Worm (Caenorhabditis elegans) whole organism, mixed stage, embryonic: ENCODE data around the gene enu-3.6.

ENCODE experiments used
- M03D4.4 ChIP-seq: sonication (generic microtip); optimal IDR thresholded peaks from 2 replicates; lab custom pipeline; 2017; ENCODE audit warnings: mild to moderate bottlenecking, missing genetic modification characterization, missing compliant biosample characterization
- bed-3 ChIP-seq: fragments of 200-800 bp; sonication (Bioruptor generic); optimal IDR thresholded peaks from 3 replicates; lab custom pipeline; 2018; ENCODE audit warnings: mild to moderate bottlenecking, missing genetic modification characterization, moderate library complexity, missing compliant biosample characterization
- ceh-39 ChIP-seq: fragments of 150-350 bp; optimal IDR thresholded peaks from 2 replicates; lab custom pipeline; 2014; ENCODE audit warnings: missing biosample characterization, missing genetic modification characterization
- ceh-43 ChIP-seq: fragments of 200-800 bp; sonication (Bioruptor generic); optimal IDR thresholded peaks from 2 replicates; lab custom pipeline; 2018; ENCODE audit warnings: mild to moderate bottlenecking, missing genetic modification characterization, moderate library complexity, missing compliant biosample characterization
- ceh-83 ChIP-seq: fragments of 200-800 bp; sonication (Bioruptor generic); optimal IDR thresholded peaks from 2 replicates; lab custom pipeline; 2018; ENCODE audit warnings: mild to moderate bottlenecking, missing genetic modification characterization, missing compliant biosample characterization
- ces-1 ChIP-seq: fragments of 150-350 bp; optimal IDR thresholded peaks from 2 replicates; lab custom pipeline; 2014; ENCODE audit warnings: missing biosample characterization, missing genetic modification reagents, missing genetic modification characterization
- cnd-1 ChIP-seq: fragments of 200-800 bp; sonication (Bioruptor generic); optimal IDR thresholded peaks from 2 replicates; lab custom pipeline; 2018; ENCODE audit warnings: mild to moderate bottlenecking, missing genetic modification characterization, missing compliant biosample characterization
- drap-1 ChIP-seq: fragments of 200-800 bp; sonication (Bioruptor generic); optimal IDR thresholded peaks from 3 replicates; lab custom pipeline; 2018; ENCODE audit warnings: mild to moderate bottlenecking, missing genetic modification characterization, missing compliant biosample characterization
- elt-1 ChIP-seq: sonication (generic microtip); optimal IDR thresholded peaks from 2 replicates; lab custom pipeline; 2017; ENCODE audit warnings: missing genetic modification characterization, mild to moderate bottlenecking, missing compliant biosample characterization, antibody characterized with exemption, moderate library complexity, borderline replicate concordance; ENCODE audit not compliant: insufficient read depth
- elt-3 ChIP-seq: fragments of 150-350 bp; optimal IDR thresholded peaks from 2 replicates; lab custom pipeline; 2014; ENCODE audit warnings: missing biosample characterization, missing genetic modification characterization
- flh-1 ChIP-seq: fragments of 200-800 bp; sonication (Bioruptor generic); optimal IDR thresholded peaks from 2 replicates; lab custom pipeline; 2018; ENCODE audit warnings: mild to moderate bottlenecking, missing genetic modification characterization, moderate library complexity, missing compliant biosample characterization
- ham-2 ChIP-seq: fragments of 200-800 bp; sonication (Bioruptor generic); optimal IDR thresholded peaks from 2 replicates; lab custom pipeline; 2018; ENCODE audit warnings: mild to moderate bottlenecking, missing genetic modification characterization, missing compliant biosample characterization
- hlh-1 ChIP-seq: fragments of 150-350 bp; optimal IDR thresholded peaks from 2 replicates; lab custom pipeline; 2014; ENCODE audit warnings: missing biosample characterization, missing genetic modification reagents, missing genetic modification characterization
- lin-13 ChIP-seq: fragments of 150-350 bp; optimal IDR thresholded peaks from 2 replicates; lab custom pipeline; 2014; ENCODE audit warnings: missing biosample characterization, missing genetic modification characterization
- lin-32 ChIP-seq: fragments of 200-800 bp; sonication (Bioruptor generic); optimal IDR thresholded peaks from 2 replicates; lab custom pipeline; 2018; ENCODE audit warnings: mild to moderate bottlenecking, missing genetic modification characterization, missing compliant biosample characterization
- lsy-2 ChIP-seq: fragments of 150-350 bp; optimal IDR thresholded peaks from 2 replicates; lab custom pipeline; 2014; ENCODE audit warnings: missing biosample characterization, missing genetic modification characterization
- mep-1 ChIP-seq: fragments of 150-350 bp; optimal IDR thresholded peaks from 2 replicates; lab custom pipeline; 2017; ENCODE audit warnings: missing biosample characterization, missing genetic modification reagents, missing genetic modification characterization, inconsistent platforms
- mls-2 ChIP-seq: sonication (generic microtip); optimal IDR thresholded peaks from 2 replicates; lab custom pipeline; 2016; ENCODE audit warnings: mild to moderate bottlenecking, missing genetic modification characterization, moderate library complexity, missing compliant biosample characterization
- nhr-12 ChIP-seq: fragments of 150-350 bp; optimal IDR thresholded peaks from 2 replicates; lab custom pipeline; 2014; ENCODE audit warnings: missing biosample characterization, missing genetic modification characterization
- nhr-2 ChIP-seq: fragments of 150-350 bp; optimal IDR thresholded peaks from 2 replicates; lab custom pipeline; 2014; ENCODE audit warnings: missing biosample characterization, missing genetic modification characterization
- nhr-237 ChIP-seq: fragments of 150-350 bp; optimal IDR thresholded peaks from 2 replicates; lab custom pipeline; 2014; ENCODE audit warnings: missing biosample characterization, missing genetic modification characterization
- nhr-28 ChIP-seq: fragments of 150-350 bp; optimal IDR thresholded peaks from 2 replicates; lab custom pipeline; 2014; ENCODE audit warnings: missing biosample characterization, missing genetic modification characterization
- nhr-76 ChIP-seq: sonication (generic microtip); optimal IDR thresholded peaks from 2 replicates; lab custom pipeline; 2017; ENCODE audit warnings: missing biosample characterization, missing genetic modification characterization
- pha-4 ChIP-seq: fragments of 150-350 bp; optimal IDR thresholded peaks from 2 replicates; lab custom pipeline; 2018; ENCODE audit warnings: missing biosample characterization, missing genetic modification reagents, missing genetic modification characterization
- sem-2 ChIP-seq: fragments of 200-800 bp; sonication (Bioruptor generic); optimal IDR thresholded peaks from 2 replicates; lab custom pipeline; 2018; ENCODE audit warnings: mild to moderate bottlenecking, missing genetic modification characterization, missing compliant biosample characterization
- snpc-4 ChIP-seq: fragments of 150-350 bp; optimal IDR thresholded peaks from 2 replicates; lab custom pipeline; 2014; ENCODE audit warnings: missing biosample characterization, missing genetic modification characterization
- sptf-1 ChIP-seq: sonication (generic microtip); optimal IDR thresholded peaks from 2 replicates; lab custom pipeline; 2017; ENCODE audit warnings: mild to moderate bottlenecking, missing genetic modification characterization, moderate library complexity, missing compliant biosample characterization
- tbx-8 ChIP-seq: fragments of 200-800 bp; sonication (Bioruptor generic); optimal IDR thresholded peaks from 2 replicates; lab custom pipeline; 2018; ENCODE audit warnings: mild to moderate bottlenecking, missing genetic modification characterization, moderate library complexity, missing compliant biosample characterization
- unc-120 ChIP-seq: sonication (generic microtip); optimal IDR thresholded peaks from 2 replicates; lab custom pipeline; 2017; ENCODE audit warnings: missing genetic modification characterization, missing compliant biosample characterization; ENCODE audit not compliant: poor library complexity, severe bottlenecking
- unc-39 ChIP-seq: fragments of 150-350 bp; optimal IDR thresholded peaks from 2 replicates; lab custom pipeline; 2014; ENCODE audit warnings: missing biosample characterization, missing genetic modification characterization
- unc-62 ChIP-seq: fragments of 150-350 bp; optimal IDR thresholded peaks from 2 replicates; lab custom pipeline; 2014; ENCODE audit warnings: missing biosample characterization, missing genetic modification reagents, missing genetic modification characterization
- zip-8 ChIP-seq: fragments of 150-350 bp; optimal IDR thresholded peaks from 2 replicates; lab custom pipeline; 2014; ENCODE audit warnings: missing biosample characterization, missing genetic modification characterization
- ztf-11 ChIP-seq: fragments of 150-350 bp; optimal IDR thresholded peaks from 2 replicates; lab custom pipeline; 2014; ENCODE audit warnings: missing biosample characterization, missing genetic modification characterization

Gene enu-3.6

DNA sequence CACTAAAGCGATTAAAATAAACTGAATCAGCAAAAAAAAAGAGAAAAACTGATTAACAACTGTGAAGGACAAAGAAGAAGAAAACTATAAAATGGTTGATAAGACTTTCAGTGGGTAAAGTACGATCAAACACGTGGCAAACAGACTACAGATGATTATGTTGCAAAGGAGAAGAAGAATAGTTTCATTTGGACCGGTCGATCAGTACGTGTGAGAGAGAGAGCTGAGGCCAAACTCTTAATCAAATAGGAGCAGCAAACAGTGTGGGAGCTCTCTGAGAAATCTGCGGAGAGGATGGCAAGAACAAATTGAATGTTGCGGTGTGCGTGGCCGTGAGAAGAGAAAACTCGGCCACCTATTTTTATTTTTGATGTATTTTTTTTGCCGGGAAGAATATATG is 31.2 kb upstream of the enu-3.6 start:
- TF ChIP-seq ceh-43: no peak
- TF ChIP-seq lin-13 (tag; lab: Kevin White, UChicago): no peak
- no peak for TF ChIP-seq nhr-2
- TF ChIP-seq unc-62 (GFP tag; lab: Kevin White, UChicago): no peak
- TF ChIP-seq zip-8 (tag; lab: Kevin White, UChicago): no peak
- TF ChIP-seq bed-3 (GFP tag; lab: Kevin White, UChicago): no peak
- TF ChIP-seq nhr-28 (tag; lab: Kevin White, UChicago): no peak
- no peak for TF ChIP-seq tbx-8 (GFP tag; lab: Kevin White, UChicago)
- no peak for TF ChIP-seq ces-1 (GFP tag; lab: Kevin White, UChicago)
- TF ChIP-seq nhr-76 (tag; lab: Kevin White, UChicago): no peak
- TF ChIP-seq nhr-237 (tag; lab: Kevin White, UChicago): no peak
- no peak for TF ChIP-seq drap-1 (GFP tag; lab: Kevin White, UChicago)
- no peak for TF ChIP-seq hlh-1 (tag; lab: Kevin White, UChicago)
- TF ChIP-seq flh-1 (GFP tag; lab: Kevin White, UChicago): no peak
- TF ChIP-seq mep-1: no peak
- no peak for TF ChIP-seq unc-120 (tag; lab: Kevin White, UChicago)

DNA sequence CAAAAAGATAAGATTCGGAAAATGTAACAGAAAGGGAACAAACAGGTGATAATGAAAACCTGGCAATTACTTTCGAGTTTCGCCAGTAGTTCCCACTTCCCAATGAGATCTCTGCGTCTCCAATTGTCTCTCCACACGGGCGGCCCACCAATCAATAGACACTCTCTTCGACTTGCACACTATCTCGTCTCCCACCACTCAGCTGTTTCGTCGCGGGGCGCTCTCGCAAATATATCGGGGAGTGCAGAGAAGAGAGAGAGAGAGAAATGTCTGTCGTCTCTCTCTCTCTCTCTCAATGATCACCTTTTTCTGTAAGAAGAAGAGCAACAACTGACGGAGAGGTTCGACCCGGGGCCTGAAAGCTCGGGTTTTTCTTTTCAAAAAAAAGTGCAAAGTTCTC is 30.1 kb upstream of the enu-3.6 start:
- TF ChIP-seq unc-62 (GFP tag; lab: Kevin White, UChicago) (peak; percentile 53), flh-1 (GFP tag; lab: Kevin White, UChicago) (no peak), ceh-43 (no peak), ces-1 (GFP tag; lab: Kevin White, UChicago) (peak; percentile 76), bed-3 (GFP tag; lab: Kevin White, UChicago) (no peak), sptf-1 (tag; lab: Kevin White, UChicago) (no peak), ztf-11 (tag; lab: Kevin White, UChicago) (no peak), nhr-28 (tag; lab: Kevin White, UChicago) (no peak), elt-1 (tag; lab: Kevin White, UChicago) (no peak), nhr-237 (tag; lab: Kevin White, UChicago) (peak; percentile 29), pha-4 (tag; lab: Kevin White, UChicago) (peak; percentile 61), tbx-8 (GFP tag; lab: Kevin White, UChicago) (no peak), drap-1 (GFP tag; lab: Kevin White, UChicago) (peak; percentile 60), zip-8 (tag; lab: Kevin White, UChicago) (no peak), lsy-2 (peak; percentile 40), mls-2 (peak; percentile 80), lin-13 (tag; lab: Kevin White, UChicago) (peak; percentile 39), snpc-4 (tag; lab: Kevin White, UChicago) (no peak), cnd-1 (tag; lab: Kevin White, UChicago) (peak; percentile 46), unc-120 (tag; lab: Kevin White, UChicago) (peak; percentile 76), nhr-2 (no peak), mep-1 (peak; percentile 84), ceh-39 (peak; percentile 54), unc-39 (no peak), hlh-1 (tag; lab: Kevin White, UChicago) (peak; percentile 94), M03D4.4 (no peak), nhr-76 (tag; lab: Kevin White, UChicago) (no peak), ceh-83 (no peak), ham-2 (GFP tag; lab: Kevin White, UChicago) (no peak), lin-32 (GFP tag; lab: Kevin White, UChicago) (peak; percentile 43)

DNA sequence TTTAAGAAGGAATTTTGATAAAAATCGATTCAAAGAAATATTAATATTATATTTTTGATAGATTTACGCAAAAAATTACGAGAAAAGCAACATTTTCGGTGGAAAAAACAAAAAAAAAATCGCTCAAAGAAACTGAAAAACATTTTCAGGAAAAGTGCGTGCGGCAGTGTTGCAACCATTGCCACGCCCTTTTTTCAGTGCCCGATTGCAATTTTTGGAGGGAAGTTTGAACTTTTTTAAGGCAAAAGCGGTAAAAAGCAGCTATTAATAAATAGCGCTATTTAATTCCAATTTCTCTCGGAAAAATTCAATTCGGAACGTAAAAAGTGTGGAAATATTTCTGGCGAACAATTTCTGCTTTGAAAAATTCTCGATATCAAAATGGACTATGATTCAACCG is 29.2 kb upstream of the enu-3.6 start:
- TF ChIP-seq ztf-11 (tag; lab: Kevin White, UChicago) (no peak), tbx-8 (GFP tag; lab: Kevin White, UChicago) (no peak), mep-1 (no peak), unc-39 (no peak), cnd-1 (tag; lab: Kevin White, UChicago) (no peak), nhr-12 (tag; lab: Kevin White, UChicago) (no peak), nhr-28 (tag; lab: Kevin White, UChicago) (no peak), sem-2 (GFP tag; lab: Kevin White, UChicago) (no peak), elt-3 (tag; lab: Kevin White, UChicago) (no peak), nhr-237 (tag; lab: Kevin White, UChicago) (no peak), lin-32 (GFP tag; lab: Kevin White, UChicago) (no peak), zip-8 (tag; lab: Kevin White, UChicago) (no peak), drap-1 (GFP tag; lab: Kevin White, UChicago) (no peak), sptf-1 (tag; lab: Kevin White, UChicago) (no peak), bed-3 (GFP tag; lab: Kevin White, UChicago) (no peak), nhr-76 (tag; lab: Kevin White, UChicago) (no peak), pha-4 (tag; lab: Kevin White, UChicago) (no peak), snpc-4 (tag; lab: Kevin White, UChicago) (no peak)
